Worm (Caenorhabditis elegans) whole organism, young adult: ENCODE measurements around the gene rad-54.L2.

Source experiments
- B0019.2 ChIP-seq: fragments of 200-800 bp; sonication (Bioruptor generic); conservative IDR thresholded peaks from 2 replicates; pipeline ENCODE4 v1.3.6; 2022; ENCODE audit warnings: missing genetic modification reagents, missing genetic modification characterization, missing compliant biosample characterization
- B0035.1 ChIP-seq: sonication (generic microtip); optimal IDR thresholded peaks from 2 replicates; lab custom pipeline; 2016; ENCODE audit warnings: missing genetic modification characterization, mild to moderate bottlenecking, missing compliant biosample characterization, missing genotype, missing genetic modification reagents
- C17E4.6 ChIP-seq: fragments of 200-800 bp; sonication (Bioruptor generic); IDR thresholded peaks from 2 replicates; pipeline ENCODE4 v1.3.6; 2022; ENCODE audit warnings: missing genetic modification reagents, missing genetic modification characterization, missing compliant biosample characterization
- F57C9.4 ChIP-seq: sonication (generic microtip); optimal IDR thresholded peaks from 2 replicates; lab custom pipeline; 2017; ENCODE audit warnings: mild to moderate bottlenecking, missing genetic modification characterization, missing compliant biosample characterization
- Y56A3A.18 ChIP-seq: fragments of 200-800 bp; sonication (Bioruptor generic); IDR thresholded peaks from 2 replicates; pipeline ENCODE4 v1.3.6; 2022; ENCODE audit warnings: missing genetic modification reagents, missing genetic modification characterization, missing compliant biosample characterization
- Y67H2A.10 ChIP-seq: fragments of 200-800 bp; sonication (Bioruptor generic); conservative IDR thresholded peaks from 2 replicates; pipeline ENCODE4 v1.3.6; 2022; ENCODE audit warnings: missing genetic modification reagents, missing genetic modification characterization, missing compliant biosample characterization
- Y95B8A.8 ChIP-seq: fragments of 200-800 bp; sonication (Bioruptor generic); IDR thresholded peaks from 2 replicates; pipeline ENCODE4 v1.3.6; 2022; ENCODE audit warnings: missing genetic modification reagents, missing genetic modification characterization, missing compliant biosample characterization
- ZK185.1 ChIP-seq: sonication (generic microtip); optimal IDR thresholded peaks from 2 replicates; lab custom pipeline; 2016; ENCODE audit warnings: mild to moderate bottlenecking, missing genetic modification characterization, missing compliant biosample characterization; ENCODE audit not compliant: poor library complexity, severe bottlenecking
- atf-7 ChIP-seq: sonication (generic microtip); optimal IDR thresholded peaks from 2 replicates; lab custom pipeline; 2017; ENCODE audit warnings: mild to moderate bottlenecking, missing genetic modification characterization, missing compliant biosample characterization
- athp-1 ChIP-seq: sonication (generic microtip); optimal IDR thresholded peaks from 2 replicates; lab custom pipeline; 2017; ENCODE audit warnings: mild to moderate bottlenecking, missing genetic modification characterization, missing compliant biosample characterization
- attf-3 ChIP-seq: fragments of 200-800 bp; sonication (Bioruptor generic); conservative IDR thresholded peaks from 2 replicates; pipeline ENCODE4 v1.3.6; 2022; ENCODE audit warnings: missing genetic modification reagents, missing genetic modification characterization, missing compliant biosample characterization
- attf-5 ChIP-seq: fragments of 200-800 bp; sonication (Bioruptor generic); optimal IDR thresholded peaks from 2 replicates; lab custom pipeline; 2018; ENCODE audit warnings: mild to moderate bottlenecking, missing genetic modification characterization, missing compliant biosample characterization
- bed-1 ChIP-seq: fragments of 200-800 bp; sonication (Bioruptor generic); IDR thresholded peaks from 2 replicates; pipeline ENCODE4 v1.3.6; 2022; ENCODE audit warnings: missing genetic modification reagents, missing genetic modification characterization, missing compliant biosample characterization
- cebp-1 ChIP-seq, 2 experiments: fragments of 200-800 bp in 1 of 2; sonication (Bioruptor generic) in 1 of 2; sonication (generic microtip) in 1 of 2; IDR thresholded peaks in 1 of 2; optimal IDR thresholded peaks in 1 of 2; 2 replicates each; pipeline versions ENCODE4 v1.3.6 to Lab custom; 2017 to 2022; ENCODE audit warnings: missing compliant biosample characterization in 2 of 2, missing genetic modification characterization in 2 of 2, mild to moderate bottlenecking in 1 of 2, missing genetic modification reagents in 1 of 2, moderate library complexity in 1 of 2
- ceh-79 ChIP-seq: sonication (generic microtip); optimal IDR thresholded peaks from 2 replicates; lab custom pipeline; 2017; ENCODE audit warnings: mild to moderate bottlenecking, missing genetic modification characterization, missing compliant biosample characterization
- egl-44 ChIP-seq: fragments of 200-800 bp; sonication (Bioruptor generic); IDR thresholded peaks from 2 replicates; pipeline ENCODE4 v1.3.6; 2022; ENCODE audit warnings: missing genetic modification reagents, missing genetic modification characterization, missing compliant biosample characterization
- egrh-3 ChIP-seq: fragments of 200-800 bp; sonication (Bioruptor generic); IDR thresholded peaks from 2 replicates; pipeline ENCODE4 v1.3.6; 2022; ENCODE audit warnings: missing genetic modification reagents, missing genetic modification characterization, missing compliant biosample characterization
- ekl-4 ChIP-seq: fragments of 200-800 bp; sonication (Bioruptor generic); IDR thresholded peaks from 2 replicates; pipeline ENCODE4 v1.3.6; 2022; ENCODE audit warnings: missing genetic modification reagents, missing genetic modification characterization, missing compliant biosample characterization
- ets-4 ChIP-seq: fragments of 200-800 bp; sonication (Bioruptor generic); optimal IDR thresholded peaks from 2 replicates; lab custom pipeline; 2018; ENCODE audit warnings: mild to moderate bottlenecking, missing genetic modification characterization, missing compliant biosample characterization
- gei-17 ChIP-seq: fragments of 200-800 bp; sonication (Bioruptor generic); optimal IDR thresholded peaks from 2 replicates; lab custom pipeline; 2018; ENCODE audit warnings: mild to moderate bottlenecking, missing genetic modification characterization, missing compliant biosample characterization
- him-1 ChIP-seq: sonication (generic microtip); optimal IDR thresholded peaks from 2 replicates; lab custom pipeline; 2016; ENCODE audit warnings: missing genotype, missing genetic modification reagents, missing genetic modification characterization, missing compliant biosample characterization
- hmg-20 ChIP-seq: fragments of 200-800 bp; sonication (Bioruptor generic); IDR thresholded peaks from 2 replicates; pipeline ENCODE4 v1.3.6; 2022; ENCODE audit warnings: missing genetic modification reagents, missing genetic modification characterization, missing compliant biosample characterization
- lag-1 ChIP-seq: fragments of 200-800 bp; sonication (Bioruptor generic); IDR thresholded peaks from 2 replicates; pipeline ENCODE4 v1.3.6; 2022; ENCODE audit warnings: missing genetic modification reagents, missing genetic modification characterization, missing compliant biosample characterization
- lin-26 ChIP-seq: fragments of 200-800 bp; sonication (Bioruptor generic); IDR thresholded peaks from 2 replicates; pipeline ENCODE4 v1.3.6; 2022; ENCODE audit warnings: missing genetic modification reagents, missing genetic modification characterization, missing compliant biosample characterization
- lin-35 ChIP-seq, 3 experiments: fragments of 150-350 bp in 2 of 3; sonication (generic microtip) in 1 of 3; optimal IDR thresholded peaks; 2 replicates each; lab custom pipeline; 2014 to 2018; ENCODE audit warnings: missing biosample characterization in 3 of 3, missing genetic modification characterization in 3 of 3, missing genetic modification reagents in 3 of 3
- lir-1 ChIP-seq: fragments of 200-800 bp; sonication (Bioruptor generic); conservative IDR thresholded peaks from 2 replicates; pipeline ENCODE4 v1.3.6; 2022; ENCODE audit warnings: missing genetic modification reagents, missing genetic modification characterization, missing compliant biosample characterization
- madf-10 ChIP-seq: sonication (generic microtip); optimal IDR thresholded peaks from 2 replicates; lab custom pipeline; 2016; ENCODE audit warnings: mild to moderate bottlenecking, missing genetic modification characterization, missing compliant biosample characterization
- madf-3 ChIP-seq: fragments of 200-800 bp; sonication (Bioruptor generic); IDR thresholded peaks from 2 replicates; pipeline ENCODE4 v1.3.6; 2022; ENCODE audit warnings: missing genetic modification reagents, missing genetic modification characterization, missing compliant biosample characterization
- mcd-1 ChIP-seq: fragments of 200-800 bp; sonication (Bioruptor generic); IDR thresholded peaks from 2 replicates; pipeline ENCODE4 v1.3.6; 2022; ENCODE audit warnings: missing genetic modification reagents, missing genetic modification characterization, missing compliant biosample characterization
- mel-28 ChIP-seq: sonication (generic microtip); optimal IDR thresholded peaks from 2 replicates; lab custom pipeline; 2016; ENCODE audit warnings: borderline replicate concordance, mild to moderate bottlenecking, missing genetic modification characterization, missing compliant biosample characterization
- nfya-1 ChIP-seq: sonication (generic microtip); optimal IDR thresholded peaks from 2 replicates; lab custom pipeline; 2017; ENCODE audit warnings: antibody characterized with exemption, missing compliant biosample characterization, missing genetic modification characterization, borderline replicate concordance; ENCODE audit not compliant: insufficient read depth
- nfya-2 ChIP-seq: fragments of 200-800 bp; sonication (Bioruptor generic); IDR thresholded peaks from 2 replicates; pipeline ENCODE4 v1.3.6; 2022; ENCODE audit warnings: missing genetic modification reagents, missing genetic modification characterization, missing compliant biosample characterization
- nhr-120 ChIP-seq: fragments of 200-800 bp; sonication (Bioruptor generic); IDR thresholded peaks from 2 replicates; pipeline ENCODE4 v1.3.6; 2022; ENCODE audit warnings: missing genetic modification characterization, missing compliant biosample characterization
- nhr-80 ChIP-seq: sonication (generic microtip); optimal IDR thresholded peaks from 2 replicates; lab custom pipeline; 2016; ENCODE audit warnings: missing genetic modification characterization, missing compliant biosample characterization
- nhr-90 ChIP-seq: sonication (generic microtip); optimal IDR thresholded peaks from 2 replicates; lab custom pipeline; 2016; ENCODE audit warnings: missing genotype, mild to moderate bottlenecking, missing genetic modification characterization, missing compliant biosample characterization
- pbrm-1 ChIP-seq: fragments of 200-800 bp; sonication (Bioruptor generic); IDR thresholded peaks from 2 replicates; pipeline ENCODE4 v1.3.6; 2022; ENCODE audit warnings: missing genetic modification reagents, missing genetic modification characterization, missing compliant biosample characterization
- repo-1 ChIP-seq: sonication (generic microtip); optimal IDR thresholded peaks from 2 replicates; lab custom pipeline; 2017; ENCODE audit warnings: mild to moderate bottlenecking, missing genetic modification characterization, missing compliant biosample characterization
- rpc-1 ChIP-seq, 2 experiments: fragments of 150-350 bp in 1 of 2; sonication (generic microtip) in 1 of 2; optimal IDR thresholded peaks; 2 replicates each; lab custom pipeline; 2014 to 2018; ENCODE audit warnings: missing biosample characterization in 1 of 2, missing genetic modification characterization in 1 of 2, missing genetic modification reagents in 1 of 2, missing genotype in 1 of 2
- sdz-38 ChIP-seq: sonication (generic microtip); optimal IDR thresholded peaks from 2 replicates; lab custom pipeline; 2016; ENCODE audit warnings: missing genotype, missing genetic modification characterization, missing compliant biosample characterization
- snpc-1.1 ChIP-seq: sonication (generic microtip); optimal IDR thresholded peaks from 2 replicates; lab custom pipeline; 2017; ENCODE audit warnings: missing genetic modification characterization, mild to moderate bottlenecking, missing compliant biosample characterization, antibody characterized with exemption, moderate library complexity, missing genotype, missing genetic modification reagents; ENCODE audit not compliant: insufficient read depth
- snpc-1.3 ChIP-seq: sonication (generic microtip); optimal IDR thresholded peaks from 2 replicates; lab custom pipeline; 2017; ENCODE audit warnings: missing genetic modification characterization, mild to moderate bottlenecking, missing compliant biosample characterization, antibody characterized with exemption, moderate library complexity, missing genotype, missing genetic modification reagents; ENCODE audit not compliant: insufficient read depth
- snpc-3.4 ChIP-seq: sonication (generic microtip); optimal IDR thresholded peaks from 2 replicates; lab custom pipeline; 2017; ENCODE audit warnings: missing genetic modification characterization, mild to moderate bottlenecking, missing compliant biosample characterization, antibody characterized with exemption, moderate library complexity, missing genotype, missing genetic modification reagents
- tbp1 ChIP-seq: fragments of 200-800 bp; sonication (Bioruptor generic); optimal IDR thresholded peaks from 2 replicates; lab custom pipeline; 2018; ENCODE audit warnings: mild to moderate bottlenecking, missing genetic modification characterization, missing compliant biosample characterization
- tlf-1 ChIP-seq: fragments of 200-800 bp; sonication (Bioruptor generic); optimal IDR thresholded peaks from 2 replicates; lab custom pipeline; 2018; ENCODE audit warnings: mild to moderate bottlenecking, missing genetic modification characterization, missing compliant biosample characterization
- xnd-1 ChIP-seq: sonication (generic microtip); optimal IDR thresholded peaks from 2 replicates; lab custom pipeline; 2016; ENCODE audit warnings: missing genotype, missing genetic modification reagents, missing genetic modification characterization, missing compliant biosample characterization
- zim-3 ChIP-seq: sonication (generic microtip); optimal IDR thresholded peaks from 2 replicates; lab custom pipeline; 2017; ENCODE audit warnings: mild to moderate bottlenecking, missing genetic modification characterization, moderate library complexity, missing compliant biosample characterization
- ztf-26 ChIP-seq: sonication (generic microtip); optimal IDR thresholded peaks from 2 replicates; lab custom pipeline; 2017; ENCODE audit warnings: missing genetic modification characterization, missing compliant biosample characterization

rad-54.L2 gene

ce11 chrIV:8866092-8866491, 27.8 kb upstream of the rad-54.L2 start (continued):
- TF ChIP-seq snpc-3.4 (tag; lab: Kevin White, UChicago) (no peak), athp-1 (tag; lab: Kevin White, UChicago) (peak; percentile 16), pbrm-1 (GFP tag; lab: Robert Waterston, UW) (no peak), zim-3 (tag; lab: Kevin White, UChicago) (no peak), attf-3 (GFP tag; lab: Robert Waterston, UW) (peak; percentile 23; the same call in 1 of the 2 replicates), snpc-1.3 (tag; lab: Kevin White, UChicago) (peak; percentile 33), nhr-80 (tag; lab: Kevin White, UChicago) (peak; percentile 99), Y95B8A.8 (GFP tag; lab: Robert Waterston, UW) (no peak), B0035.1 (tag; lab: Kevin White, UChicago) (no peak), B0019.2 (no peak), C17E4.6 (no peak), cebp-1 (GFP tag; IDR thresholded peaks at IDR 0.05; lab: Robert Waterston, UW) (peak; percentile 55; the same call in 1 of the 2 replicates), cebp-1 (tag; optimal IDR thresholded peaks at IDR 0.05; lab: Kevin White, UChicago) (peak; percentile 91), ceh-79 (tag; lab: Kevin White, UChicago) (no peak), snpc-1.1 (tag; lab: Kevin White, UChicago) (no peak), tbp1 (peak; percentile 12), ZK185.1 (tag; lab: Kevin White, UChicago) (peak; percentile 17), nfya-2 (GFP tag; lab: Robert Waterston, UW) (no peak), Y56A3A.18 (GFP tag; lab: Robert Waterston, UW) (peak; percentile 77; the same call in 1 of the 2 replicates), egrh-3 (GFP tag; lab: Robert Waterston, UW) (peak; percentile 29; the same call in 1 of the 2 replicates), rpc-1 (optimal IDR thresholded peaks at IDR 0.05; lab: Kevin White, UChicago) (no peak), rpc-1 (tag; optimal IDR thresholded peaks at IDR 0.05; lab: Kevin White, UChicago) (no peak), lag-1 (GFP tag; lab: Robert Waterston, UW) (no peak), Y67H2A.10 (GFP tag; lab: Robert Waterston, UW) (no peak), mel-28 (tag; lab: Kevin White, UChicago) (no peak), sdz-38 (tag; lab: Kevin White, UChicago) (no peak), atf-7 (peak; percentile 17), attf-5 (GFP tag; lab: Kevin White, UChicago) (peak; percentile 63), nfya-1 (tag; lab: Kevin White, UChicago) (no peak), madf-10 (peak; percentile 23), nhr-120 (GFP tag; lab: Robert Waterston, UW) (no peak), madf-3 (GFP tag; lab: Robert Waterston, UW) (no peak), bed-1 (GFP tag; lab: Robert Waterston, UW) (no peak), tlf-1 (GFP tag; lab: Kevin White, UChicago) (no peak), repo-1 (tag; lab: Kevin White, UChicago) (no peak), ets-4 (GFP tag; lab: Kevin White, UChicago) (peak; percentile 68), mcd-1 (GFP tag; lab: Robert Waterston, UW) (0 out of 2 replicates have a peak, but pooled peaks have one; percentile 32), lir-1 (GFP tag; lab: Robert Waterston, UW) (no peak), lin-35 (GFP tag; optimal IDR thresholded peaks at IDR 0.05; lab: Kevin White, UChicago) (no peak), F57C9.4 (no peak), ztf-26 (peak; percentile 67), lin-26 (GFP tag; lab: Robert Waterston, UW) (no peak), gei-17 (no peak), ekl-4 (GFP tag; lab: Robert Waterston, UW) (no peak), xnd-1 (tag; lab: Kevin White, UChicago) (no peak), nhr-90 (tag; lab: Kevin White, UChicago) (peak; percentile 62), egl-44 (GFP tag; lab: Robert Waterston, UW) (no peak), him-1 (tag; lab: Kevin White, UChicago) (no peak), hmg-20 (GFP tag; lab: Robert Waterston, UW) (0 out of 2 replicates have a peak, but pooled peaks have one; percentile 10)
